Fruit fly (Drosophila melanogaster) whole organism, embryonic: Measurements from ENCODE around the gene CG31788.

Experiments used
- Aef1 ChIP-seq: fragments of 200-800 bp; sonication (Bioruptor generic); IDR thresholded peaks from 3 replicates; pipeline ENCODE4 v1.3.6; 2022; ENCODE audit warnings: missing biosample characterization, missing genetic modification characterization
- CG10209 ChIP-seq: fragments of 200-800 bp; sonication (Bioruptor generic); optimal IDR thresholded peaks from 3 replicates; lab custom pipeline; 2017; ENCODE audit warnings: missing biosample characterization, mild to moderate bottlenecking, missing genetic modification characterization, missing genetic modification reagents
- CG10565 ChIP-seq: fragments of 200-800 bp; sonication (Bioruptor generic); optimal IDR thresholded peaks from 3 replicates; lab custom pipeline; 2016; ENCODE audit warnings: missing biosample characterization, mild to moderate bottlenecking, missing genetic modification characterization
- CG12391 ChIP-seq: fragments of 200-800 bp; sonication (Bioruptor generic); optimal IDR thresholded peaks from 3 replicates; lab custom pipeline; 2018; ENCODE audit warnings: missing biosample characterization, mild to moderate bottlenecking, missing genetic modification characterization, moderate library complexity
- CG12744 ChIP-seq: fragments of 200-800 bp; sonication (Bioruptor generic); optimal IDR thresholded peaks from 2 replicates; lab custom pipeline; 2016; ENCODE audit warnings: missing biosample characterization, missing genetic modification characterization
- CG15073 ChIP-seq: fragments of 200-800 bp; sonication (Bioruptor generic); optimal IDR thresholded peaks from 2 replicates; lab custom pipeline; 2016; ENCODE audit warnings: missing biosample characterization, missing genetic modification characterization
- CG15514 ChIP-seq: fragments of 200-800 bp; sonication (Bioruptor generic); optimal IDR thresholded peaks from 3 replicates; lab custom pipeline; 2017; ENCODE audit warnings: missing biosample characterization, missing genetic modification characterization, mild to moderate bottlenecking, moderate library complexity, missing genetic modification reagents
- CG15601 ChIP-seq: fragments of 200-800 bp; sonication (Bioruptor generic); optimal IDR thresholded peaks from 3 replicates; lab custom pipeline; 2019; ENCODE audit warnings: missing biosample characterization, mild to moderate bottlenecking, missing genetic modification characterization, moderate library complexity
- CG1647 ChIP-seq: fragments of 200-800 bp; sonication (Bioruptor generic); optimal IDR thresholded peaks from 3 replicates; lab custom pipeline; 2016; ENCODE audit warnings: missing biosample characterization, missing genetic modification characterization
- CG16815 ChIP-seq: fragments of 200-800 bp; sonication (Bioruptor generic); optimal IDR thresholded peaks from 3 replicates; lab custom pipeline; 2017; ENCODE audit warnings: missing biosample characterization, mild to moderate bottlenecking, missing genetic modification characterization
- CG30403 ChIP-seq: fragments of 200-800 bp; sonication (Bioruptor generic); optimal IDR thresholded peaks from 3 replicates; lab custom pipeline; 2016; ENCODE audit warnings: missing biosample characterization, missing genetic modification characterization
- CG30431 ChIP-seq: fragments of 200-800 bp; sonication (Bioruptor generic); optimal IDR thresholded peaks from 2 replicates; lab custom pipeline; 2017; ENCODE audit warnings: missing biosample characterization, missing genetic modification characterization
- CG3163 ChIP-seq: fragments of 200-800 bp; sonication (Bioruptor generic); optimal IDR thresholded peaks from 3 replicates; lab custom pipeline; 2016; ENCODE audit warnings: missing biosample characterization, missing genetic modification characterization
- CG34224 ChIP-seq: fragments of 200-800 bp; sonication (Bioruptor generic); IDR thresholded peaks from 3 replicates; pipeline ENCODE4 v1.3.6; 2022; ENCODE audit warnings: missing biosample characterization, missing genetic modification characterization; ENCODE audit not compliant: partially characterized antibody
- CG4617 ChIP-seq: fragments of 200-800 bp; sonication (Bioruptor generic); optimal IDR thresholded peaks from 3 replicates; lab custom pipeline; 2016; ENCODE audit warnings: missing biosample characterization, missing genetic modification characterization, borderline replicate concordance
- CG6272 ChIP-seq: fragments of 200-800 bp; sonication (Bioruptor generic); IDR thresholded peaks from 2 replicates; pipeline ENCODE4 v1.3.6; 2022; ENCODE audit warnings: missing biosample characterization, missing genetic modification characterization
- CG6813 ChIP-seq: fragments of 200-800 bp; sonication (Bioruptor generic); optimal IDR thresholded peaks from 2 replicates; lab custom pipeline; 2017; ENCODE audit warnings: missing biosample characterization, missing genetic modification characterization, mild to moderate bottlenecking, moderate library complexity, missing genetic modification reagents
- CG7987 ChIP-seq: fragments of 200-800 bp; sonication (Bioruptor generic); optimal IDR thresholded peaks from 2 replicates; lab custom pipeline; 2018; ENCODE audit warnings: missing biosample characterization, mild to moderate bottlenecking, missing genetic modification characterization, moderate library complexity
- CG8290 ChIP-seq, 3 experiments: fragments of 200-800 bp; sonication (Bioruptor generic); optimal IDR thresholded peaks; 2 replicates each; lab custom pipeline; 2016 to 2019; ENCODE audit warnings: missing biosample characterization in 3 of 3, missing genetic modification characterization in 3 of 3, mild to moderate bottlenecking in 2 of 3, moderate library complexity in 1 of 3
- CG9932 ChIP-seq: fragments of 200-800 bp; sonication (Bioruptor generic); IDR thresholded peaks from 2 replicates; pipeline ENCODE4 v1.3.6; 2022; ENCODE audit warnings: missing biosample characterization, missing genetic modification characterization
- D ChIP-seq, 2 experiments: fragments of 200-800 bp in 1 of 2; fragments of >200 bp in 1 of 2; sonication (Bioruptor generic) in 1 of 2; optimal IDR thresholded peaks; 2 replicates in 1 of 2; 3 replicates in 1 of 2; lab custom pipeline; 2017; ENCODE audit warnings: mild to moderate bottlenecking in 1 of 2, missing biosample characterization in 1 of 2, missing genetic modification characterization in 1 of 2, missing genetic modification reagents in 1 of 2
- Dp ChIP-seq: fragments of 200-800 bp; sonication (Bioruptor generic); optimal IDR thresholded peaks from 2 replicates; lab custom pipeline; 2018; ENCODE audit warnings: missing biosample characterization, mild to moderate bottlenecking, missing genetic modification characterization, moderate library complexity
- Eip74EF ChIP-seq, 2 experiments: fragments of 200-800 bp in 1 of 2; fragments of >200 bp in 1 of 2; sonication (Bioruptor generic) in 1 of 2; optimal IDR thresholded peaks; 2 replicates each; lab custom pipeline; 2017 to 2019; ENCODE audit warnings: missing biosample characterization in 2 of 2, missing genetic modification characterization in 2 of 2, mild to moderate bottlenecking in 1 of 2, moderate library complexity in 1 of 2
- Hmx ChIP-seq: fragments of 200-800 bp; sonication (Bioruptor generic); optimal IDR thresholded peaks from 2 replicates; lab custom pipeline; 2016; ENCODE audit warnings: missing biosample characterization, missing genetic modification characterization
- Kr ChIP-seq: fragments of 200-800 bp; sonication (Bioruptor generic); optimal IDR thresholded peaks from 2 replicates; lab custom pipeline; 2017; ENCODE audit warnings: missing biosample characterization, mild to moderate bottlenecking, missing genetic modification characterization
- Oaz ChIP-seq: fragments of 200-800 bp; sonication (Bioruptor generic); IDR thresholded peaks from 2 replicates; pipeline ENCODE4 v1.3.6; 2022; ENCODE audit warnings: missing biosample characterization, missing genetic modification characterization
- Optix ChIP-seq: fragments of 200-800 bp; sonication (Bioruptor generic); IDR thresholded peaks from 3 replicates; pipeline ENCODE4 v1.3.6; 2022; ENCODE audit warnings: missing biosample characterization, missing genetic modification characterization
- Sin3A ChIP-seq: fragments of >200 bp; optimal IDR thresholded peaks from 2 replicates; lab custom pipeline; 2018
- Six4 ChIP-seq: fragments of 200-800 bp; sonication (Bioruptor generic); optimal IDR thresholded peaks from 2 replicates; lab custom pipeline; 2016; ENCODE audit warnings: missing biosample characterization, missing genetic modification characterization
- Taf1 ChIP-seq: fragments of 200-800 bp; sonication (Bioruptor generic); IDR thresholded peaks from 2 replicates; pipeline ENCODE4 v1.3.6; 2022; ENCODE audit warnings: missing biosample characterization, missing genetic modification characterization
- Trl ChIP-seq, 3 experiments: fragments of >200 bp in 2 of 3; fragments of 200-800 bp in 1 of 3; sonication (Bioruptor generic) in 1 of 3; optimal IDR thresholded peaks; 2 replicates in 1 of 3; 3 replicates in 2 of 3; lab custom pipeline; 2016 to 2017; ENCODE audit warnings: missing biosample characterization in 1 of 3, missing genetic modification characterization in 1 of 3
- abd-A ChIP-seq: fragments of 200-800 bp; sonication (Bioruptor generic); optimal IDR thresholded peaks from 3 replicates; lab custom pipeline; 2019; ENCODE audit warnings: missing biosample characterization, mild to moderate bottlenecking, missing genetic modification characterization, moderate library complexity
- al ChIP-seq: fragments of 200-800 bp; sonication (Bioruptor generic); IDR thresholded peaks from 2 replicates; pipeline ENCODE4 v1.3.6; 2022; ENCODE audit warnings: missing biosample characterization, missing genetic modification characterization
- danr ChIP-seq: fragments of 200-800 bp; sonication (Bioruptor generic); IDR thresholded peaks from 2 replicates; pipeline ENCODE4 v1.3.6; 2022; ENCODE audit warnings: missing biosample characterization, missing genetic modification characterization
- dati ChIP-seq: fragments of 200-800 bp; sonication (Bioruptor generic); IDR thresholded peaks from 2 replicates; pipeline ENCODE4 v1.3.6; 2022; ENCODE audit warnings: missing biosample characterization, missing genetic modification characterization
- eve ChIP-seq, 2 experiments: fragments of >200 bp; optimal IDR thresholded peaks; 2 replicates each; lab custom pipeline; 2017; ENCODE audit warnings: missing biosample characterization in 2 of 2, missing genetic modification characterization in 2 of 2
- her ChIP-seq: fragments of 200-800 bp; sonication (Bioruptor generic); optimal IDR thresholded peaks from 2 replicates; lab custom pipeline; 2016; ENCODE audit warnings: missing biosample characterization, missing genetic modification characterization
- ken ChIP-seq: fragments of 200-800 bp; sonication (Bioruptor generic); IDR thresholded peaks from 3 replicates; pipeline ENCODE4 v1.3.6; 2022; ENCODE audit warnings: missing biosample characterization, missing genetic modification characterization
- luna ChIP-seq: fragments of 200-800 bp; sonication (Bioruptor generic); optimal IDR thresholded peaks from 2 replicates; lab custom pipeline; 2016; ENCODE audit warnings: missing biosample characterization, missing genetic modification characterization
- mirr ChIP-seq: fragments of 200-800 bp; sonication (Bioruptor generic); optimal IDR thresholded peaks from 3 replicates; lab custom pipeline; 2018; ENCODE audit warnings: missing biosample characterization, mild to moderate bottlenecking, missing genetic modification characterization
- nom ChIP-seq: fragments of 200-800 bp; sonication (Bioruptor generic); optimal IDR thresholded peaks from 2 replicates; lab custom pipeline; 2017; ENCODE audit warnings: missing biosample characterization, missing genetic modification characterization, mild to moderate bottlenecking, moderate library complexity, missing genetic modification reagents
- odd ChIP-seq: fragments of 200-800 bp; sonication (Bioruptor generic); optimal IDR thresholded peaks from 2 replicates; lab custom pipeline; 2017; ENCODE audit warnings: missing biosample characterization, mild to moderate bottlenecking, missing genetic modification characterization
- otp ChIP-seq: fragments of 200-800 bp; sonication (Bioruptor generic); IDR thresholded peaks from 3 replicates; pipeline ENCODE4, ENCODE4 v1.3.6; 2022; ENCODE audit warnings: missing biosample characterization, missing genetic modification characterization
- pan ChIP-seq, 4 experiments: fragments of >200 bp in 3 of 4; fragments of 200-800 bp in 1 of 4; sonication (Bioruptor generic) in 1 of 4; optimal IDR thresholded peaks in 3 of 4; IDR thresholded peaks in 1 of 4; 2 replicates each; pipeline versions ENCODE4 v1.3.6 to Lab custom; 2017 to 2022; ENCODE audit warnings: missing biosample characterization in 2 of 4, missing genetic modification characterization in 2 of 4, mixed read lengths in 1 of 4
- rib ChIP-seq: fragments of 200-800 bp; sonication (Bioruptor generic); IDR thresholded peaks from 2 replicates; pipeline ENCODE4 v1.3.6; 2022; ENCODE audit warnings: missing biosample characterization, missing genetic modification characterization
- sens ChIP-seq: fragments of 200-800 bp; sonication (Bioruptor generic); peaks from one replicate; lab custom pipeline; 2016; ENCODE audit warnings: missing biosample characterization, missing genetic modification characterization
- tll ChIP-seq, 2 experiments: fragments of 200-800 bp in 1 of 2; fragments of >200 bp in 1 of 2; sonication (Bioruptor generic) in 1 of 2; optimal IDR thresholded peaks; 2 replicates each; lab custom pipeline; 2017 to 2019; ENCODE audit warnings: missing biosample characterization in 2 of 2, missing genetic modification characterization in 2 of 2, mild to moderate bottlenecking in 1 of 2, moderate library complexity in 1 of 2
- tx ChIP-seq: fragments of 200-800 bp; sonication (Bioruptor generic); optimal IDR thresholded peaks from 2 replicates; lab custom pipeline; 2016; ENCODE audit warnings: missing biosample characterization, missing genetic modification characterization

CG31788 gene

DNA sequence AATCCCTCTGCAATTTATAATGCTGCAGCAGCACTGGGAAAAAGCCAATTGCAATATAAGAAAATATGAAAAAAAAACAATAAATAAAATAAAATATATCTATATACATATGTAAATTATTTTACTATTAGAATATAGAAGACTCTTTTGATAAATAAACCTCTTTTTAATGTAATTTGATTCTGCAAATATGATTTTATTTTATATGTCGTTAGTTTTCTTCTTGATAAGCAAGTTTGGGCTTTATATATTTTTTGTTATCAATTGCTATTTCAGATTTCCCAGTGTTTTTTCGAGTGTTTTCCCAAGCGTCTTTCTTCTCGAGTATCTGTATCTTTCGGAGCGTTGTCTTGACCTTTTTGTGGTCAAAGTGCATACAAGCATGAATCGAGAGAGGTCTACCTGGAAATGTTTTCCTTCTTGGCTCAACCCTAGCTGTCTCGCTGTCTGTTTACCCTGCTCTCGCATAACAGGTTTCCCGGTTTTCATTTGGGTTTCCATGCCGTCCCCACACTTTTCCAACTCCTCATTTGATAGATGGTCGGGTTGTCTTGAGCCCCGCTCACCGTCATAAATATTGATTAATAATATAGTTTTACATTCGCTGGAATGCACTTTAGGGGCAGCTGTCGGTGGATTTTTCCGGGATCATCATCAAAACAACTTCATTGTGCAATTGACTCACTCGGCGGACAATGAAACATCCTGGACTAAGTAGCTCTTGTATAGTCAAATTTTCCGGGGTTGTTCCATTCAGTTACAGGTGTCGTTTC, 47.5 kb upstream of the CG31788 start (continued):
- no peak; the same call in 2 of the 3 replicates for TF ChIP-seq ken
- peak; percentile 48 for TF ChIP-seq CG30403
- TF ChIP-seq mirr (GFP tag; lab: Kevin White, UChicago) = no peak
- no peak for TF ChIP-seq D (optimal IDR thresholded peaks at IDR 0.05; lab: Kevin White, UChicago)
- TF ChIP-seq D (GFP tag; optimal IDR thresholded peaks at IDR 0.05; lab: Kevin White, UChicago) = peak; percentile 80
- no peak for TF ChIP-seq pan (optimal IDR thresholded peaks at IDR 0.05; lab: Kevin White, UChicago)
- TF ChIP-seq pan (GFP tag; optimal IDR thresholded peaks at IDR 0.05 in 1 of 2, IDR thresholded peaks at IDR 0.05 in 1 of 2) = no peak
- peak; percentile 88 for TF ChIP-seq CG12391 (tag; lab: Kevin White, UChicago)
- TF ChIP-seq Sin3A (lab: Kevin White, UChicago) = no peak
- TF ChIP-seq CG12744 (GFP tag; lab: Kevin White, UChicago) = no peak
- no peak for TF ChIP-seq Eip74EF (GFP tag; optimal IDR thresholded peaks at IDR 0.05; lab: Kevin White, UChicago)
- TF ChIP-seq CG3163 = no peak
- peak; percentile 20 for TF ChIP-seq odd (GFP tag; lab: Kevin White, UChicago)
- no peak for TF ChIP-seq tx (GFP tag; lab: Kevin White, UChicago)
- no peak for TF ChIP-seq CG1647 (GFP tag; lab: Kevin White, UChicago)
- no peak for TF ChIP-seq eve (GFP tag; optimal IDR thresholded peaks at IDR 0.05; lab: Kevin White, UChicago)
- peak; percentile 46 for TF ChIP-seq Six4
- TF ChIP-seq otp (GFP tag; lab: Robert Waterston, UW) = no peak
- TF ChIP-seq CG15073 = no peak
- peak; percentile 59 for TF ChIP-seq CG15601 (tag; lab: Kevin White, UChicago)
- no peak for TF ChIP-seq Aef1
- no peak for TF ChIP-seq CG4617 (GFP tag; lab: Kevin White, UChicago)
- no peak for TF ChIP-seq tll (GFP tag; optimal IDR thresholded peaks at IDR 0.05; lab: Kevin White, UChicago)
- no peak for TF ChIP-seq CG9932 (GFP tag; lab: Robert Waterston, UW)
- TF ChIP-seq Kr (GFP tag; lab: Kevin White, UChicago) = peak; percentile 45
- no peak for TF ChIP-seq CG8290 (GFP tag; optimal IDR thresholded peaks at IDR 0.05; lab: Kevin White, UChicago)
- TF ChIP-seq CG8290 (tag; optimal IDR thresholded peaks at IDR 0.05; lab: Kevin White, UChicago) = no peak
- no peak for TF ChIP-seq al (GFP tag; lab: Robert Waterston, UW)
- TF ChIP-seq dati (GFP tag; lab: Robert Waterston, UW) = no peak
- no peak for TF ChIP-seq Dp (GFP tag; lab: Kevin White, UChicago)
- TF ChIP-seq nom (GFP tag; lab: Kevin White, UChicago) = no peak
- TF ChIP-seq CG7987 = no peak
- TF ChIP-seq CG30431 = no peak
- TF ChIP-seq luna (GFP tag; lab: Kevin White, UChicago) = no peak
- TF ChIP-seq CG6272 (GFP tag; lab: Robert Waterston, UW) = peak; percentile 38; the same call in 1 of the 2 replicates
- TF ChIP-seq sens (GFP tag; lab: Kevin White, UChicago) = peak; percentile 81
- TF ChIP-seq Optix (GFP tag; lab: Robert Waterston, UW) = no peak
- no peak for TF ChIP-seq abd-A (tag; lab: Kevin White, UChicago)
- no peak for TF ChIP-seq CG34224
- TF ChIP-seq Hmx (GFP tag; lab: Kevin White, UChicago) = no peak
- TF ChIP-seq CG10209 (GFP tag; lab: Kevin White, UChicago) = peak; percentile 75
- TF ChIP-seq Taf1 (GFP tag; lab: Robert Waterston, UW) = no peak
- TF ChIP-seq her (GFP tag; lab: Kevin White, UChicago) = no peak
- TF ChIP-seq CG16815 (GFP tag; lab: Kevin White, UChicago) = peak; percentile 72
- peak; percentile 43 for TF ChIP-seq CG6813
- TF ChIP-seq danr (GFP tag; lab: Robert Waterston, UW) = no peak
- no peak for TF ChIP-seq CG10565 (GFP tag; lab: Kevin White, UChicago)
- no peak for TF ChIP-seq Oaz (GFP tag; lab: Robert Waterston, UW)
- no peak for TF ChIP-seq rib (GFP tag; lab: Robert Waterston, UW)
- no peak for TF ChIP-seq CG15514 (GFP tag; lab: Kevin White, UChicago)
- no peak for TF ChIP-seq Trl (optimal IDR thresholded peaks at IDR 0.05; lab: Kevin White, UChicago)
- TF ChIP-seq Trl (GFP tag; optimal IDR thresholded peaks at IDR 0.05; lab: Kevin White, UChicago) = no peak
